Fruit fly (Drosophila melanogaster): ENCODE data around the gene CG14662.

dm6 chr3R:4996529-4996975 is 12.5 kb upstream of the CG14662 start:
- no peak for TF ChIP-seq CTCF (optimal IDR thresholded peaks at IDR 0.05)
- no peak for TF ChIP-seq CG8478 (optimal IDR thresholded peaks at IDR 0.05)

Data from S2 (cell line).